Worm (Caenorhabditis elegans): ENCODE data around the gene M163.8.

The M163.8 gene

DNA sequence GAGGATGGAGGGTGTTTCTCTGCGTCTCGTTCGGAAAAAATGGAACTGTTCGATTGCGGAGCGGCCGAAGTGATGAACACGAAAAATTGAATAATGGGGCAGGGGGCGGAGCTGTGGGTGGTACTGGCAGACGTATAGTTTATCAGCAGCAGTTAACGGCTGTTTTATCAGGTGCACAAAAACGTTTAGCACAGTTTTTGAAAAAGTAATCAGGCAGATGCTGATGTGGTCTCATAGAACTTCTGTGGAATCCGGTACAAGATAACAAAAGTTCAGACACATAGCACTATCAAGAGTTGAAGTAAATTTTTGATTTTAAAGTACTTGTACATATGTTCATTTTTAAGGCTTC, 19.6 kb downstream of the M163.8 start:
- peak; percentile 7 for TF ChIP-seq F10B5.3 (tag; optimal IDR thresholded peaks at IDR 0.05)
- TF ChIP-seq zip-11 (GFP tag; IDR thresholded peaks at IDR 0.05) = no peak
- TF ChIP-seq nhr-28 (tag; optimal IDR thresholded peaks at IDR 0.05) = peak; percentile 83
- peak; percentile 35 for TF ChIP-seq dmd-6 (GFP tag; IDR thresholded peaks at IDR 0.05)
- TF ChIP-seq cey-2 (tag; optimal IDR thresholded peaks at IDR 0.05; ENCODE audit: borderline replicate concordance, insufficient read depth) = no peak
- peak; percentile 41 for TF ChIP-seq hlh-11 (tag; optimal IDR thresholded peaks at IDR 0.05)
- no peak for TF ChIP-seq pha-4 (GFP tag; IDR thresholded peaks at IDR 0.05)
- TF ChIP-seq pha-4 (tag; optimal IDR thresholded peaks at IDR 0.05) = no peak
- TF ChIP-seq nhr-102 (tag; optimal IDR thresholded peaks at IDR 0.05) = no peak
- peak; percentile 72 for TF ChIP-seq pqm-1 (tag; optimal IDR thresholded peaks at IDR 0.05)
- TF ChIP-seq dve-1 (tag; optimal IDR thresholded peaks at IDR 0.05; ENCODE audit: insufficient read depth) = peak; percentile 54
- TF ChIP-seq nhr-6 (tag; optimal IDR thresholded peaks at IDR 0.05) = no peak
- TF ChIP-seq dmd-8 (GFP tag; IDR thresholded peaks at IDR 0.05) = 0 out of 2 replicates have a peak, but pooled peaks have one; percentile 22
- TF ChIP-seq F44E2.7 (GFP tag; IDR thresholded peaks at IDR 0.05) = 0 out of 2 replicates have a peak, but pooled peaks have one; percentile 0
- TF ChIP-seq lin-29 (GFP tag; IDR thresholded peaks at IDR 0.05) = no peak
- no peak for TF ChIP-seq ceh-20 (GFP tag; IDR thresholded peaks at IDR 0.05)
- no peak for TF ChIP-seq daf-12 (tag; optimal IDR thresholded peaks at IDR 0.05)
- TF ChIP-seq lin-1 (GFP tag; IDR thresholded peaks at IDR 0.05) = 0 out of 2 replicates have a peak, but pooled peaks have one; percentile 20
- no peak for TF ChIP-seq ceh-32 (tag; optimal IDR thresholded peaks at IDR 0.05; ENCODE audit: poor library complexity)
- TF ChIP-seq daf-16 (GFP tag; optimal IDR thresholded peaks at IDR 0.05) = no peak
- TF ChIP-seq daf-16 (tag; optimal IDR thresholded peaks at IDR 0.05) = peak; percentile 36
- no peak for TF ChIP-seq spr-3 (GFP tag; optimal IDR thresholded peaks at IDR 0.05)
- TF ChIP-seq mxl-3 (GFP tag; optimal IDR thresholded peaks at IDR 0.05) = peak; percentile 47
- no peak for TF ChIP-seq Y75B8A.6 (GFP tag; IDR thresholded peaks at IDR 0.05)
- no peak for TF ChIP-seq zag-1 (tag; optimal IDR thresholded peaks at IDR 0.05)
- TF ChIP-seq lir-3 (tag; optimal IDR thresholded peaks at IDR 0.05) = no peak
- 0 out of 2 replicates have a peak, but pooled peaks have one; percentile 12 for TF ChIP-seq tra-1 (GFP tag; IDR thresholded peaks at IDR 0.05)
- peak; percentile 41; the same call in 1 of the 2 replicates for TF ChIP-seq php-3 (GFP tag; IDR thresholded peaks at IDR 0.05)
- TF ChIP-seq nhr-41 (GFP tag; IDR thresholded peaks at IDR 0.05) = no peak
- TF ChIP-seq mdl-1 (tag; optimal IDR thresholded peaks at IDR 0.05) = no peak
- TF ChIP-seq unc-39 (tag; optimal IDR thresholded peaks at IDR 0.05) = no peak

DNA sequence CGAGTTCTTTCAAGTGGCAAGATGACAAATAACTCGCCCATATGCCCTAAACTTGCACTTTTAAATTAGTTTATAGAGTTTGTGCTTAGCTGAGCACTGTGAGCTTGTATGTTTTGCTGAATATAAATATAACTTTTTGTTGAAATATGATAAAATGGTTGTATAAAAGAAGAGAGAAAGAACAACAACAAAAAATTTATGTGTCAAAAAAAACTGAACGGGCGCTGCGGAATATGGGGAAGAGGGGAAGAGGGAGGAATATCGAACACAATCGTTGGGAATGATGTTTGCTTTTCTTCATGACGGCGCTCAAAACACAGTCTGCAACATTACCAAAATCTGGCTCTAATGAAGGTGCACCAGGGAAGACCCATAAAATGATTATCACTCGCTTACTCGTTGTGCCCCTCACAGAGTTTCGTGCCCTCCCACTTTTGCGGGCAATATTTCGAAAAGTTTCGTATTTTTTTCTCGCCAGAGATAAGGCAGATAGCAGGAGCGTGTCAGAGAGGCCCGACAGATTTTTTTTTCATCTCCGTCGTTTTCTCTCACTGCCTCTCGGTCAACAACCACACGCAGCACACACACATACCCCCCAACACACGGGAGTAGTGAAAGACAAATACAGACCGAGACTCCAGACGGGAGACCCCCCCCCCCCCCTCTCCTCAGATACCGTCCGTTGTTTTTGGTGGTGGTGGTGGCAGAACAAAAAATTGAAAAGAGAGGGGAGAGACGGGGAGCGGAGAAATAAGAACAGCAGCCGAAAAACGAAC, 20.8 kb downstream of the M163.8 start:
- TF ChIP-seq ZK337.2 (GFP tag; IDR thresholded peaks at IDR 0.05) (0 out of 2 replicates have a peak, but pooled peaks have one; percentile 28), lin-39 (tag; optimal IDR thresholded peaks at IDR 0.05) (no peak), ceh-44 (GFP tag; IDR thresholded peaks at IDR 0.05) (no peak), set-16 (GFP tag; IDR thresholded peaks at IDR 0.05) (peak; percentile 68), gei-8 (GFP tag; optimal IDR thresholded peaks at IDR 0.05) (peak; percentile 68), zag-1 (tag; optimal IDR thresholded peaks at IDR 0.05) (no peak), jun-1 (tag; optimal IDR thresholded peaks at IDR 0.05) (no peak), F44E2.7 (GFP tag; IDR thresholded peaks at IDR 0.05) (no peak), nhr-41 (GFP tag; IDR thresholded peaks at IDR 0.05) (peak; percentile 63; the same call in 1 of the 2 replicates), R02D3.7 (tag; optimal IDR thresholded peaks at IDR 0.05) (no peak), daf-16 (GFP tag; optimal IDR thresholded peaks at IDR 0.05) (no peak), daf-16 (tag; optimal IDR thresholded peaks at IDR 0.05) (peak; percentile 82), php-3 (GFP tag; IDR thresholded peaks at IDR 0.05) (peak; percentile 41; the same call in 1 of the 2 replicates), zfp-3 (GFP tag; conservative IDR thresholded peaks at IDR 0.05) (no peak), lin-1 (GFP tag; IDR thresholded peaks at IDR 0.05) (peak; percentile 65), hmg-1.1 (GFP tag; IDR thresholded peaks at IDR 0.05) (peak; percentile 54), mdl-1 (tag; optimal IDR thresholded peaks at IDR 0.05) (peak; percentile 33 to 81), lin-38 (GFP tag; IDR thresholded peaks at IDR 0.05) (no peak; the same call in 1 of the 2 replicates), hlh-11 (tag; optimal IDR thresholded peaks at IDR 0.05) (peak; percentile 94), nhr-11 (tag; optimal IDR thresholded peaks at IDR 0.05) (no peak), dmd-6 (GFP tag; IDR thresholded peaks at IDR 0.05) (peak; percentile 88), unc-62 (GFP tag; optimal IDR thresholded peaks at IDR 0.05 in 1 of 2) (no peak), unc-62 (tag; optimal IDR thresholded peaks at IDR 0.05) (no peak), hif-1 (tag; optimal IDR thresholded peaks at IDR 0.05) (peak in 1 of 2 experiments; percentile 72), snpc-1.2 (GFP tag; IDR thresholded peaks at IDR 0.05) (no peak), vab-7 (GFP tag; IDR thresholded peaks at IDR 0.05) (no peak)

All from whole organism, L4 larva.